Worm (Caenorhabditis elegans): Measurements from ENCODE around the gene C14C6.2.

C14C6.2 gene

DNA sequence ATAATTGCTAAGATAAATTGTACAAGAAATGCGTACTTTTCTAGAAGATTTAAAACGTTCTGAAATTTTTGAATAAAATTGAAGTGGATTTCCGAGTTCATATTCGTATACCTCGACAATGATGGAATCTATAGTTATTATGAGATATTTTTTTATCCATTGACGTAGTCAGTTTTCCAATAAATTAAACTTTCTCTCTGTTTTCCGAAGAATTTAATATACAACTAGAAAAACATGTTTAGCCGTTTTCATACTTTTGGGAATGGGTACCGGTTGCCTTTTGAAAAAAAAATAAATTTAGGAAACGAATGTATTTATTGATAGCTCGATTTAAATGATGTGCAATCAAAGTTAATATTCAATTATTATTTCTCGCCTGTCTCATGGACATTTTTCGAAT, 45.9 kb downstream of the C14C6.2 start, which contains the start of gene srw-109:
Gene srw-109 (minus strand): TSS at position 101 of the 400 bp plus-strand sequence.
- TF ChIP-seq unc-62 (GFP tag; optimal IDR thresholded peaks at IDR 0.05), result no peak

DNA sequence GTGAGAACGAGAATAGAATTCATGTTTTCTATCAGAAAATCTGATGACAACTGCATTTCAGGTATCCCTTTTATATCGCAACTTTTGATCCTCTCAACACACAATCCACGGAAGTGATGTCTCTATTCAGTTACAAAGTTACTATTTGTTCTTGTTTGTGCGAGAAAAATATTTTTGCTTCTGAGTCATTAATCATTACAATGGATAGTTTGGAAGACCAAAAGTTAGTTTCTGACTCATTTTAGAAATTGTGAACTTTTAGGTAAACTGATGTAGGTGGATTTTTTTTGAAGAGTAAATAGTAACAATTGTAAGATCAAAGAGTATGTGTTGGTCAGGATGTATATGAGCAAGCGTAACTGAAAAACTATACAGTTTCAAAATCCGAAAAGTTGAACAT, 46.7 kb downstream of the C14C6.2 start, which contains the start of gene srlf-36:
Gene srlf-36 (minus strand): TSS at position 101 of the 400 bp plus-strand sequence.
- no peak for TF ChIP-seq unc-62 (GFP tag; optimal IDR thresholded peaks at IDR 0.05)

DNA sequence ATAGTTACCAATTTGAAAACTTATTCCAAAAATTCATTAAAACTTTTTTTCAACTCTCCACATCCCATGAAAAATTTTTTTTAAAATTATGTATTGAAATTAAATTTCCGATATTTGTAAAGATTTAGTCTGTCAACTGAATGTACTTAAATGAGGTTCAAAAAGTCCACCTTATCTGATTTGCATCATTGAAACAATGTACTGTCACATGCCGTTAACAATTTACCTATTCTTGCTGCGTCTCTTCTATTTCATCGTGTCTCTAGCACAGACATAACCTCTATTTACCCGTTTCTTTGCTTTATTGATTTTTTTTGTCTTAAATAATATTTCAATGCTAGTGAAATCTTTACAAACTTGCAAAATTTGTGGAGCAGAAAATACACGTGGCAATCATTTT, 47.3 kb downstream of the C14C6.2 start, which contains the start of gene nhr-90:
Gene nhr-90 (plus strand): TSS at position 296 of the 400 bp plus-strand sequence.
- TF ChIP-seq unc-62 (GFP tag; optimal IDR thresholded peaks at IDR 0.05), result no peak
